Worm (Caenorhabditis elegans) whole organism, early embryonic: Measurements from ENCODE around the gene F56A11.5.

Experiments
- B0310.2 ChIP-seq: sonication (generic microtip); optimal IDR thresholded peaks from 2 replicates; lab custom pipeline; 2016; ENCODE audit warnings: mild to moderate bottlenecking, missing genetic modification characterization, missing compliant biosample characterization
- F13C5.2 ChIP-seq: sonication (generic microtip); optimal IDR thresholded peaks from 2 replicates; lab custom pipeline; 2017; ENCODE audit warnings: mild to moderate bottlenecking, missing genetic modification characterization, inconsistent platforms, missing compliant biosample characterization
- ama-1 ChIP-seq: fragments of 150-350 bp; optimal IDR thresholded peaks from 2 replicates; lab custom pipeline; 2014
- ceh-13 ChIP-seq: fragments of 200-800 bp; sonication (Bioruptor generic); optimal IDR thresholded peaks from 2 replicates; lab custom pipeline; 2018; ENCODE audit warnings: mild to moderate bottlenecking, missing genetic modification characterization, missing compliant biosample characterization
- ceh-36 ChIP-seq: sonication (generic microtip); optimal IDR thresholded peaks from 2 replicates; lab custom pipeline; 2016; ENCODE audit warnings: missing genetic modification characterization, inconsistent platforms, missing compliant biosample characterization
- ets-7 ChIP-seq: sonication (generic microtip); optimal IDR thresholded peaks from 2 replicates; lab custom pipeline; 2016; ENCODE audit warnings: missing genotype, missing genetic modification characterization, missing compliant biosample characterization
- flt-1 ChIP-seq: fragments of 200-800 bp; sonication (Bioruptor generic); IDR thresholded peaks from 2 replicates; pipeline ENCODE4 v1.3.6; 2022; ENCODE audit warnings: missing genetic modification characterization, missing compliant biosample characterization
- hnd-1 ChIP-seq: sonication (generic microtip); optimal IDR thresholded peaks from 2 replicates; lab custom pipeline; 2016; ENCODE audit warnings: missing genetic modification characterization, missing compliant biosample characterization
- scrt-1 ChIP-seq: fragments of 200-800 bp; sonication (Bioruptor generic); IDR thresholded peaks from 2 replicates; pipeline ENCODE4 v1.3.6; 2022; ENCODE audit warnings: missing genetic modification characterization, missing compliant biosample characterization
- sea-1 ChIP-seq: fragments of 200-800 bp; sonication (Bioruptor generic); conservative IDR thresholded peaks from 2 replicates; pipeline ENCODE4 v1.3.6; 2022; ENCODE audit warnings: missing genetic modification characterization, missing compliant biosample characterization
- tbx-11 ChIP-seq: fragments of 200-800 bp; sonication (Bioruptor generic); IDR thresholded peaks from 2 replicates; pipeline ENCODE4 v1.3.6; 2022; ENCODE audit warnings: missing genetic modification characterization, missing compliant biosample characterization
- tbx-37 ChIP-seq: fragments of 200-800 bp; sonication (Bioruptor generic); conservative IDR thresholded peaks from 2 replicates; pipeline ENCODE4 v1.3.6; 2022; ENCODE audit warnings: missing genetic modification reagents, missing genetic modification characterization, missing compliant biosample characterization
- tra-4 ChIP-seq: sonication (generic microtip); optimal IDR thresholded peaks from 2 replicates; lab custom pipeline; 2017; ENCODE audit warnings: missing genetic modification characterization, missing compliant biosample characterization

DNA sequence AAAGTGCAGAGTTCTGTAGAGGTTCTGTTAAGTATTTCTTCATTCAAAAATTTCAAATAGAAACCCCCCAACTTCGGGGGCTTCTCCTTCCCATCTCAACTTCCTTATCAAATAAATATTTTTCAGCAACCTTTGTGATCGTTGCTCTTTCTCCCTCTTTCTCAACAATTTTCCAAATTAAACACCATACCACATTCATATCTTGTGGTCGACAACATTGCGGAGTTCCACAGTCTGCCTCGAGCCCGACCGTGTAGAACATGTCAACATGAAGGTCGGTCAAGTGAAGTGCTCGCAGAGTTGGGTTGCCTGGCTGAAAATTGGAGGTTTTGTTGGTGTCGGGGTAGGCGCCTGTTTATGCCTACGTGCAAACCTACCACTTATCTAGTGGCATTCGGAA, 48.1 kb downstream of the F56A11.5 start:
- TF ChIP-seq ama-1 (lab: Kevin White, UChicago) (no peak), F13C5.2 (tag; lab: Kevin White, UChicago) (no peak), ceh-36 (tag; lab: Kevin White, UChicago) (no peak), tra-4 (tag; lab: Kevin White, UChicago) (no peak), ceh-13 (GFP tag; lab: Kevin White, UChicago) (no peak), tbx-37 (GFP tag; lab: Robert Waterston, UW) (no peak), B0310.2 (tag; lab: Kevin White, UChicago) (no peak), flt-1 (no peak), sea-1 (GFP tag; lab: Robert Waterston, UW) (no peak), scrt-1 (GFP tag; lab: Robert Waterston, UW) (no peak), ets-7 (tag; lab: Kevin White, UChicago) (no peak), hnd-1 (tag; lab: Kevin White, UChicago) (no peak), tbx-11 (no peak)
